Worm (Caenorhabditis elegans) whole organism, young adult: ENCODE results near the gene srx-17.
A peak's percentile ranks its signal among the peaks of the same experiment; 100 is the strongest.

Experiments
- C17E4.6 ChIP-seq: fragments of 200-800 bp; sonication (Bioruptor generic); IDR thresholded peaks from 2 replicates; pipeline ENCODE4 v1.3.6; 2022; ENCODE audit warnings: missing genetic modification reagents, missing genetic modification characterization, missing compliant biosample characterization
- F39B2.1 ChIP-seq: fragments of 200-800 bp; sonication (Bioruptor generic); IDR thresholded peaks from 2 replicates; pipeline ENCODE4 v1.3.6; 2022; ENCODE audit warnings: missing genetic modification reagents, missing genetic modification characterization, missing compliant biosample characterization
- F52B5.7 ChIP-seq: sonication (generic microtip); optimal IDR thresholded peaks from 2 replicates; lab custom pipeline; 2016; ENCODE audit warnings: mild to moderate bottlenecking, missing genetic modification characterization, missing compliant biosample characterization
- aptf-3 ChIP-seq: fragments of 200-800 bp; sonication (Bioruptor generic); IDR thresholded peaks from 2 replicates; pipeline ENCODE4 v1.3.6; 2022; ENCODE audit warnings: missing genetic modification characterization, missing compliant biosample characterization
- attf-5 ChIP-seq: fragments of 200-800 bp; sonication (Bioruptor generic); optimal IDR thresholded peaks from 2 replicates; lab custom pipeline; 2018; ENCODE audit warnings: mild to moderate bottlenecking, missing genetic modification characterization, missing compliant biosample characterization
- bed-1 ChIP-seq: fragments of 200-800 bp; sonication (Bioruptor generic); IDR thresholded peaks from 2 replicates; pipeline ENCODE4 v1.3.6; 2022; ENCODE audit warnings: missing genetic modification reagents, missing genetic modification characterization, missing compliant biosample characterization
- ceh-27 ChIP-seq: fragments of 200-800 bp; sonication (Bioruptor generic); optimal IDR thresholded peaks from 2 replicates; lab custom pipeline; 2018; ENCODE audit warnings: mild to moderate bottlenecking, missing genetic modification characterization, moderate library complexity, missing compliant biosample characterization
- ceh-79 ChIP-seq: sonication (generic microtip); optimal IDR thresholded peaks from 2 replicates; lab custom pipeline; 2017; ENCODE audit warnings: mild to moderate bottlenecking, missing genetic modification characterization, missing compliant biosample characterization
- ceh-91 ChIP-seq: fragments of 200-800 bp; sonication (Bioruptor generic); IDR thresholded peaks from 2 replicates; pipeline ENCODE4 v1.3.6; 2022; ENCODE audit warnings: missing genetic modification reagents, missing genetic modification characterization, missing compliant biosample characterization
- dpff-1 ChIP-seq: sonication (generic microtip); optimal IDR thresholded peaks from 2 replicates; lab custom pipeline; 2017; ENCODE audit warnings: mild to moderate bottlenecking, missing genetic modification characterization, missing compliant biosample characterization
- egl-18 ChIP-seq: fragments of 200-800 bp; sonication (Bioruptor generic); IDR thresholded peaks from 2 replicates; pipeline ENCODE4 v1.3.6; 2022; ENCODE audit warnings: missing genetic modification reagents, missing genetic modification characterization, missing compliant biosample characterization
- egl-44 ChIP-seq: fragments of 200-800 bp; sonication (Bioruptor generic); IDR thresholded peaks from 2 replicates; pipeline ENCODE4 v1.3.6; 2022; ENCODE audit warnings: missing genetic modification reagents, missing genetic modification characterization, missing compliant biosample characterization
- egrh-3 ChIP-seq: fragments of 200-800 bp; sonication (Bioruptor generic); IDR thresholded peaks from 2 replicates; pipeline ENCODE4 v1.3.6; 2022; ENCODE audit warnings: missing genetic modification reagents, missing genetic modification characterization, missing compliant biosample characterization
- him-1 ChIP-seq: sonication (generic microtip); optimal IDR thresholded peaks from 2 replicates; lab custom pipeline; 2016; ENCODE audit warnings: missing genotype, missing genetic modification reagents, missing genetic modification characterization, missing compliant biosample characterization
- hmg-1.2 ChIP-seq: fragments of 200-800 bp; sonication (Bioruptor generic); IDR thresholded peaks from 2 replicates; pipeline ENCODE4 v1.3.6; 2022; ENCODE audit warnings: missing genetic modification reagents, missing genetic modification characterization, missing compliant biosample characterization
- hrde-1 ChIP-seq: sonication (generic microtip); optimal IDR thresholded peaks from 2 replicates; lab custom pipeline; 2016; ENCODE audit warnings: missing genetic modification characterization, mild to moderate bottlenecking, missing compliant biosample characterization, moderate library complexity, missing genotype, missing genetic modification reagents, borderline replicate concordance
- lin-26 ChIP-seq: fragments of 200-800 bp; sonication (Bioruptor generic); IDR thresholded peaks from 2 replicates; pipeline ENCODE4 v1.3.6; 2022; ENCODE audit warnings: missing genetic modification reagents, missing genetic modification characterization, missing compliant biosample characterization
- lin-54 ChIP-seq: fragments of 200-800 bp; sonication (Bioruptor generic); optimal IDR thresholded peaks from 2 replicates; lab custom pipeline; 2018; ENCODE audit warnings: mild to moderate bottlenecking, missing genetic modification characterization, missing compliant biosample characterization
- lsy-27 ChIP-seq: sonication (generic microtip); optimal IDR thresholded peaks from 2 replicates; lab custom pipeline; 2017; ENCODE audit warnings: missing genetic modification characterization, mild to moderate bottlenecking, missing compliant biosample characterization, antibody characterized with exemption, missing genotype, borderline replicate concordance; ENCODE audit not compliant: insufficient read depth
- madf-6 ChIP-seq: fragments of 200-800 bp; sonication (Bioruptor generic); IDR thresholded peaks from 2 replicates; pipeline ENCODE4 v1.3.6; 2022; ENCODE audit warnings: missing genetic modification reagents, missing genetic modification characterization, missing compliant biosample characterization
- mcd-1 ChIP-seq: fragments of 200-800 bp; sonication (Bioruptor generic); IDR thresholded peaks from 2 replicates; pipeline ENCODE4 v1.3.6; 2022; ENCODE audit warnings: missing genetic modification reagents, missing genetic modification characterization, missing compliant biosample characterization
- mel-28 ChIP-seq: sonication (generic microtip); optimal IDR thresholded peaks from 2 replicates; lab custom pipeline; 2016; ENCODE audit warnings: borderline replicate concordance, mild to moderate bottlenecking, missing genetic modification characterization, missing compliant biosample characterization
- mes-4 ChIP-seq: sonication (generic microtip); optimal IDR thresholded peaks from 2 replicates; lab custom pipeline; 2016; ENCODE audit warnings: missing genotype, missing genetic modification characterization, missing compliant biosample characterization
- mxl-1 ChIP-seq: sonication (generic microtip); optimal IDR thresholded peaks from 2 replicates; lab custom pipeline; 2016; ENCODE audit warnings: missing genetic modification characterization, missing compliant biosample characterization
- nfya-1 ChIP-seq: sonication (generic microtip); optimal IDR thresholded peaks from 2 replicates; lab custom pipeline; 2017; ENCODE audit warnings: antibody characterized with exemption, missing compliant biosample characterization, missing genetic modification characterization, borderline replicate concordance; ENCODE audit not compliant: insufficient read depth
- nfya-2 ChIP-seq: fragments of 200-800 bp; sonication (Bioruptor generic); IDR thresholded peaks from 2 replicates; pipeline ENCODE4 v1.3.6; 2022; ENCODE audit warnings: missing genetic modification reagents, missing genetic modification characterization, missing compliant biosample characterization
- nhr-27 ChIP-seq: fragments of 200-800 bp; sonication (Bioruptor generic); optimal IDR thresholded peaks from 2 replicates; lab custom pipeline; 2018; ENCODE audit warnings: mild to moderate bottlenecking, missing genetic modification characterization, moderate library complexity, missing compliant biosample characterization
- nhr-80 ChIP-seq: sonication (generic microtip); optimal IDR thresholded peaks from 2 replicates; lab custom pipeline; 2016; ENCODE audit warnings: missing genetic modification characterization, missing compliant biosample characterization
- pha-4 ChIP-seq: fragments of 150-350 bp; sonication (generic microtip); optimal IDR thresholded peaks from 2 replicates; lab custom pipeline; 2014; ENCODE audit warnings: missing biosample characterization, missing genetic modification reagents, missing genetic modification characterization
- somi-1 ChIP-seq: fragments of 200-800 bp; sonication (Bioruptor generic); optimal IDR thresholded peaks from 2 replicates; lab custom pipeline; 2018; ENCODE audit warnings: mild to moderate bottlenecking, missing genetic modification characterization, missing compliant biosample characterization
- zim-3 ChIP-seq: sonication (generic microtip); optimal IDR thresholded peaks from 2 replicates; lab custom pipeline; 2017; ENCODE audit warnings: mild to moderate bottlenecking, missing genetic modification characterization, moderate library complexity, missing compliant biosample characterization
- ztf-25 ChIP-seq: fragments of 200-800 bp; sonication (Bioruptor generic); IDR thresholded peaks from 2 replicates; pipeline ENCODE4 v1.3.6; 2022; ENCODE audit warnings: missing genetic modification reagents, missing genetic modification characterization, missing compliant biosample characterization

Gene srx-17

DNA sequence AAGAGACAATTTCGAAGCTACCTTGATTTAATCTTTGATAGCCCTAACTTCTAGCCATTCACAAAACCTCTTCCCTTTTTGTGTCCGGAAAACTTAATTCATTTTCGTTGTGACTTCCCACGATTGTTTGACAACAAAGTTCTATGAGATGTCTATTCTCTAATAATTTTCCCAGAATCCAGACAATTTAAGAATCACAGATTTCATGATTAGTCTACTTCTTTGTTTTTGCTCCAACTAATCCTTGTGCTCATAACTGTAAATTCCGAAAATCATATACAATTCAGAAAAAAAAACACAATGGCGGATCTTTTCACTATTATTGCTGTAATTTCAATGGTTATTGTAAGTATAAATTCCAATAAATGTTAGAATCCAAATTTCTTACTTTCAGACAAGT lies 21.5 kb downstream of the srx-17 start, which contains the start of gene srx-137 (continued):
- TF ChIP-seq lin-54 (GFP tag; lab: Kevin White, UChicago) (no peak), nhr-27 (no peak)
- TF ChIP-seq, all 124 proteins: peak for 0

DNA sequence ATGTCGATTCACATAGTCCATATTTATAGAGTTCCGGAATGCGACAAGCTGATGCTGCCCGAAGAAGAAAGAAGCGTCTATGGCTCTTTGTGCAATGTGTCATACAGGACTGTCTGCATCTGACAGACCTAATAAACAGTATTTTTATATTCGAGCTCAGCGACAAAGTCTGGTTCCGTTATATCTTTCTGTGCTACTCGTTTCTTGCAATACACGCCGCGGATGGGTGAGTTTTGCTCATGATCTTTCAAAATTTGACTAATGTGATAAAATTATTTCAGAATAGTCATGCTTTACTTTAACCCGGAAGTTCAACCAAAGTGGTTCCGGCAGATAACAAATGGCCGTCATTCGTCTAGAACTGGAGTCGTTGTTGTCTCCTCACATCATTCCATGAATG lies 22.7 kb downstream of the srx-17 start:
- no peak for TF ChIP-seq hmg-1.2 (GFP tag; lab: Robert Waterston, UW)
- TF ChIP-seq zim-3 = no peak
- no peak for TF ChIP-seq him-1
- TF ChIP-seq lsy-27 = no peak
- no peak for TF ChIP-seq nfya-2 (GFP tag; lab: Robert Waterston, UW)
- no peak for TF ChIP-seq egl-44 (GFP tag; lab: Robert Waterston, UW)
- TF ChIP-seq pha-4 = no peak
- no peak for TF ChIP-seq C17E4.6 (GFP tag; lab: Robert Waterston, UW)
- TF ChIP-seq, all 124 proteins: peak for 0

DNA sequence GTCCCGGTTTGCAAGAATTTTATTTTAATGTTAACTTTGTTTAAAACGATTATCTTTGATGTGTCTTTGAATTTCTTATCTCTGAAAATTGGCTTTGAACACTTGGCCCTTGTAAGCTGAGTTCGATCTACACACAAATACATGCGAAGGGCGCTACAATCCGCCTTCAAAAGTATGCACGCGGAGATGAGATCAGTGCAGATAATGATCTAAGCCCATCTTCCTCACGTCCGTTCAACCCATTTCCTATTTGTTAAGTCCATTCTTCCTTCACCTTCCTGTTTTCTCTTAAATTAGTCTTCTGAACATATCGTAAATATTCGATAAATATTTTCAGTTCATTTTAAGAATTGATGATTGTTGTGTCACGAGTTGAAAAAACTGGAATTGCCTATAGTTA lies 25.3 kb downstream of the srx-17 start, which contains the start of gene nhr-175:
Gene nhr-175 (plus strand): TSS at position 339 of the 400 bp plus-strand sequence.
- TF ChIP-seq ceh-91 (GFP tag; lab: Robert Waterston, UW) (no peak), hrde-1 (no peak), bed-1 (GFP tag; lab: Robert Waterston, UW) (no peak), nhr-80 (no peak), dpff-1 (no peak), mel-28 (tag; lab: Kevin White, UChicago) (no peak), aptf-3 (GFP tag; lab: Robert Waterston, UW) (no peak), mes-4 (no peak), ceh-79 (no peak), lin-26 (GFP tag; lab: Robert Waterston, UW) (no peak), ztf-25 (no peak), madf-6 (GFP tag; lab: Robert Waterston, UW) (no peak)

DNA sequence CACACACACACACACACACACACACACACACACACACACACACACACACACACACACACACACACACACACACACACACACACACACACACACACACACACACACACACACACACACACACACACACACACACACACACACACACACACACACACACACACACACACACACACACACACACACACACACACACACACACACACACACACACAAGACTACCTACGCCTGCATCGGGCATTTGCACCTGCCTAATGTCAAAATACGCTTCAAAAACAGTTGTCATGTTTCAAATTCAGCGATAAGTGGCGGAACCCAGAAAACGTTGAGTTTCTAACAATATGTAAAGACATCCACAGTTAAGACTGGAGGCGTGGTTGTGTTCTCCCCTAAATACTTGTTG lies 27.9 kb downstream of the srx-17 start:
- peak; percentile 10 for TF ChIP-seq ceh-27 (GFP tag; lab: Kevin White, UChicago)
- peak; percentile 76; the same call in 1 of the 2 replicates for TF ChIP-seq egrh-3 (GFP tag; lab: Robert Waterston, UW)
- TF ChIP-seq, all 124 proteins: peak for 2; not testable (repeated sequence) for 122

DNA sequence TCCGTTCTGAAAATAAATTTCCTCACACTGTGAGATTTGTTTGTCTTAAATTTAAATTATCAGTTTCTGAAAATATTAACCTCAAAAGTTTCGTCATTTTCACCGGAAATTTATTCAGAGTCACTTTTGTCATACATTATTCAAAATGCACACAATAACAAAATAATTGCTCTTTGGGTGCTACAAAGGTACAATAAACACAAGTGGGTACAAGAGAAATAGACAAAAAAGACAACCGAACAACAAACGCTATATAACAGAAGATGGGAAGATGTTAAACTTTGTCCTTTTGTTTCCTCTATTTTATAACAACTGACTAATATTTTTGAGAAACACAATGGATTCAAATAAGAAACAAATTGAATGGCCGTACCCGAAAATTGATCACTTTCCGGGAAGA lies 28.5 kb downstream of the srx-17 start:
- TF ChIP-seq ztf-25 (no peak), attf-5 (no peak), egl-18 (no peak), nhr-80 (no peak), mxl-1 (tag; lab: Kevin White, UChicago) (no peak)

DNA sequence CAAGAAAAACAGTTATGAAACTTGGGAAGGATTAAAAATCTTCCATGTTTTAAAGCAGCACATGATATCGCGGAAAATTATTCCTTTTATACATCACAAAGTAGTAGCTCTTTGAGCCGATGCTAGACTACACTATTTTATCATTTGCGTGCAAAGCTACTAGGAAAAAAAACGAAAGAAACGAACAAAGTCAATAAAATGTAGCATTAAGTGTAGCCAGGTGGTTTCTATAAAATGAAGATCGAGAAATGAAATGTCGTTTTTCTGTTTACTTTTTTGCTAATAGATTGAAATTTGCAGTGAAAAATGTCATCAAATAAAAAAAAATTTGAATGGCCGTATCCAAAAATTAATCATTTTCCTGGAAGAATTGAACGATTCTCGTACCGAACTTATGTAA lies 31.9 kb downstream of the srx-17 start, which contains the start of gene cpt-5:
Gene cpt-5 (plus strand): TSS at position 301 of the 400 bp plus-strand sequence.
- TF ChIP-seq nfya-1 (tag; lab: Kevin White, UChicago) (no peak), F39B2.1 (GFP tag; lab: Robert Waterston, UW) (no peak), mcd-1 (GFP tag; lab: Robert Waterston, UW) (no peak), somi-1 (no peak), F52B5.7 (tag; lab: Kevin White, UChicago) (no peak)
